Fruit fly (Drosophila melanogaster) whole organism, adult: Measurements from ENCODE around the gene jvl.

Source experiments
- CG14711 ChIP-seq: fragments of 200-800 bp; sonication (Bioruptor generic); optimal IDR thresholded peaks from 2 replicates; lab custom pipeline; 2018; ENCODE audit warnings: missing biosample characterization, mild to moderate bottlenecking, missing genetic modification characterization, moderate library complexity
- CG1620 ChIP-seq: fragments of 200-800 bp; sonication (Bioruptor generic); optimal IDR thresholded peaks from 2 replicates; lab custom pipeline; 2016; ENCODE audit warnings: missing biosample characterization, missing genetic modification characterization
- CG7045 ChIP-seq: fragments of 200-800 bp; sonication (Bioruptor generic); optimal IDR thresholded peaks from 2 replicates; lab custom pipeline; 2017; ENCODE audit warnings: missing biosample characterization, mild to moderate bottlenecking, missing genetic modification characterization
- Clk ChIP-seq: fragments of 200-800 bp; sonication (Bioruptor generic); optimal IDR thresholded peaks from 2 replicates; lab custom pipeline; 2017; ENCODE audit warnings: missing biosample characterization, missing genetic modification characterization
- Crg-1 ChIP-seq: fragments of 200-800 bp; sonication (Bioruptor generic); optimal IDR thresholded peaks from 2 replicates; lab custom pipeline; 2016; ENCODE audit warnings: missing biosample characterization, missing genetic modification characterization
- Hr96 ChIP-seq: fragments of 200-800 bp; sonication (Bioruptor generic); optimal IDR thresholded peaks from 2 replicates; lab custom pipeline; 2016; ENCODE audit warnings: missing biosample characterization, missing genetic modification characterization
- bab1 ChIP-seq: fragments of 200-800 bp; sonication (Bioruptor generic); optimal IDR thresholded peaks from 3 replicates; lab custom pipeline; 2019; ENCODE audit warnings: missing biosample characterization, mild to moderate bottlenecking, missing genetic modification characterization, moderate library complexity
- cic ChIP-seq: fragments of 200-800 bp; sonication (Bioruptor generic); optimal IDR thresholded peaks from 2 replicates; lab custom pipeline; 2017; ENCODE audit warnings: missing biosample characterization, mild to moderate bottlenecking, missing genetic modification characterization, moderate library complexity
- cnc ChIP-seq, 2 experiments: fragments of >200 bp; optimal IDR thresholded peaks; 2 replicates each; lab custom pipeline; 2017
- kay ChIP-seq: fragments of 200-800 bp; sonication (Bioruptor generic); peaks from one replicate; lab custom pipeline; 2016; ENCODE audit warnings: missing biosample characterization, missing genetic modification characterization, borderline replicate concordance
- ovo ChIP-seq: fragments of 200-800 bp; sonication (Bioruptor generic); optimal IDR thresholded peaks from 2 replicates; lab custom pipeline; 2016; ENCODE audit warnings: missing biosample characterization, missing genetic modification characterization
- tj ChIP-seq: fragments of 200-800 bp; sonication (Bioruptor generic); optimal IDR thresholded peaks from 3 replicates; lab custom pipeline; 2017; ENCODE audit warnings: missing biosample characterization, mild to moderate bottlenecking, missing genetic modification characterization, moderate library complexity

- no peak for TF ChIP-seq Clk (GFP tag; lab: Kevin White, UChicago)
- no peak for TF ChIP-seq Crg-1 (GFP tag; lab: Kevin White, UChicago)
- TF ChIP-seq bab1 (GFP tag; lab: Kevin White, UChicago) = no peak
- TF ChIP-seq Hr96 (GFP tag; lab: Kevin White, UChicago) = no peak
- peak in 1 of 2 experiments; percentile 51 for TF ChIP-seq cnc (optimal IDR thresholded peaks at IDR 0.05; lab: Kevin White, UChicago)
- peak; percentile 95 for TF ChIP-seq kay
- no peak for TF ChIP-seq CG7045 (GFP tag; lab: Kevin White, UChicago)
- TF ChIP-seq CG14711 (tag; lab: Kevin White, UChicago) = no peak
- TF ChIP-seq tj (GFP tag; lab: Kevin White, UChicago) = no peak
- TF ChIP-seq cic (GFP tag; lab: Kevin White, UChicago) = peak; percentile 84
- no peak for TF ChIP-seq CG1620
- no peak for TF ChIP-seq ovo (GFP tag; lab: Kevin White, UChicago)
Observed at dm6 chr3R:14747259-14747856, 6.0 kb downstream of the jvl start.
